Fruit fly (Drosophila melanogaster) whole organism, embryonic: ENCODE measurements around the gene sro.
A peak's percentile ranks its signal among the peaks of the same experiment; 100 is the strongest.

Source experiments
- Adf1 ChIP-seq: fragments of 200-800 bp; sonication (Bioruptor generic); IDR thresholded peaks from 2 replicates; pipeline ENCODE4 v1.3.6; 2022; ENCODE audit warnings: missing biosample characterization, missing genetic modification characterization
- Atf6 ChIP-seq: fragments of 200-800 bp; sonication (Bioruptor generic); IDR thresholded peaks from 2 replicates; pipeline ENCODE4 v1.3.6; 2022; ENCODE audit warnings: missing biosample characterization, missing genetic modification characterization
- CG10274 ChIP-seq: fragments of 200-800 bp; sonication (Bioruptor generic); optimal IDR thresholded peaks from 3 replicates; lab custom pipeline; 2017; ENCODE audit warnings: missing biosample characterization, mild to moderate bottlenecking, missing genetic modification characterization
- CG11085 ChIP-seq: fragments of 200-800 bp; sonication (Bioruptor generic); IDR thresholded peaks from 2 replicates; pipeline ENCODE4 v1.3.6; 2022; ENCODE audit warnings: missing biosample characterization, missing genetic modification characterization
- CG11093 ChIP-seq: fragments of 200-800 bp; sonication (Bioruptor generic); IDR thresholded peaks from 3 replicates; pipeline ENCODE4 v1.3.6; 2022; ENCODE audit warnings: missing biosample characterization, missing genetic modification characterization
- CG11504 ChIP-seq: fragments of 200-800 bp; sonication (Bioruptor generic); optimal IDR thresholded peaks from 3 replicates; lab custom pipeline; 2019; ENCODE audit warnings: missing biosample characterization, mild to moderate bottlenecking, missing genetic modification characterization, moderate library complexity
- CG12219 ChIP-seq: fragments of 200-800 bp; sonication (Bioruptor generic); optimal IDR thresholded peaks from 3 replicates; lab custom pipeline; 2018; ENCODE audit warnings: missing biosample characterization, mild to moderate bottlenecking, missing genetic modification characterization
- CG12769 ChIP-seq: fragments of 200-800 bp; sonication (Bioruptor generic); optimal IDR thresholded peaks from 2 replicates; lab custom pipeline; 2019; ENCODE audit warnings: missing biosample characterization, mild to moderate bottlenecking, missing genetic modification characterization, moderate library complexity
- CG13424 ChIP-seq: fragments of 200-800 bp; sonication (Bioruptor generic); optimal IDR thresholded peaks from 2 replicates; lab custom pipeline; 2019; ENCODE audit warnings: missing biosample characterization, mild to moderate bottlenecking, missing genetic modification characterization, moderate library complexity
- CG1602 ChIP-seq: fragments of 200-800 bp; sonication (Bioruptor generic); optimal IDR thresholded peaks from 3 replicates; lab custom pipeline; 2016; ENCODE audit warnings: missing biosample characterization, missing genetic modification characterization
- CG16779 ChIP-seq: fragments of 200-800 bp; sonication (Bioruptor generic); IDR thresholded peaks from 2 replicates; pipeline ENCODE4 v1.3.6; 2022; ENCODE audit warnings: missing biosample characterization, missing genetic modification characterization
- CG2199 ChIP-seq: fragments of 200-800 bp; sonication (Bioruptor generic); IDR thresholded peaks from 3 replicates; pipeline ENCODE4 v1.3.6; 2022; ENCODE audit warnings: missing biosample characterization, missing genetic modification characterization
- CG31388 ChIP-seq: fragments of 200-800 bp; sonication (Bioruptor generic); optimal IDR thresholded peaks from 2 replicates; lab custom pipeline; 2016; ENCODE audit warnings: missing biosample characterization, missing genetic modification characterization
- CG3163 ChIP-seq: fragments of 200-800 bp; sonication (Bioruptor generic); optimal IDR thresholded peaks from 3 replicates; lab custom pipeline; 2016; ENCODE audit warnings: missing biosample characterization, missing genetic modification characterization
- CG32532 ChIP-seq: fragments of 200-800 bp; sonication (Bioruptor generic); IDR thresholded peaks from 2 replicates; pipeline ENCODE4 v1.3.6; 2022; ENCODE audit warnings: missing biosample characterization, missing genetic modification characterization
- CG34224 ChIP-seq: fragments of 200-800 bp; sonication (Bioruptor generic); IDR thresholded peaks from 3 replicates; pipeline ENCODE4 v1.3.6; 2022; ENCODE audit warnings: missing biosample characterization, missing genetic modification characterization; ENCODE audit not compliant: partially characterized antibody
- CG4360 ChIP-seq: fragments of 200-800 bp; sonication (Bioruptor generic); IDR thresholded peaks from 2 replicates; pipeline ENCODE4 v1.3.6; 2022; ENCODE audit warnings: missing biosample characterization, missing genetic modification characterization
- CG6813 ChIP-seq: fragments of 200-800 bp; sonication (Bioruptor generic); optimal IDR thresholded peaks from 2 replicates; lab custom pipeline; 2017; ENCODE audit warnings: missing biosample characterization, missing genetic modification characterization, mild to moderate bottlenecking, moderate library complexity, missing genetic modification reagents
- CG7271 ChIP-seq: fragments of 200-800 bp; sonication (Bioruptor generic); optimal IDR thresholded peaks from 2 replicates; lab custom pipeline; 2018; ENCODE audit warnings: missing biosample characterization, mild to moderate bottlenecking, missing genetic modification characterization, moderate library complexity
- CG7372 ChIP-seq: fragments of 200-800 bp; sonication (Bioruptor generic); IDR thresholded peaks from 2 replicates; pipeline ENCODE4 v1.3.6; 2022; ENCODE audit warnings: missing biosample characterization, missing genetic modification characterization
- Dref ChIP-seq: fragments of 200-800 bp; sonication (Bioruptor generic); IDR thresholded peaks from 2 replicates; pipeline ENCODE4 v1.3.6; 2022; ENCODE audit warnings: missing biosample characterization, missing genetic modification characterization
- Hr78 ChIP-seq, 2 experiments: fragments of 200-800 bp in 1 of 2; fragments of >200 bp in 1 of 2; sonication (Bioruptor generic) in 1 of 2; optimal IDR thresholded peaks; 2 replicates each; lab custom pipeline; 2017 to 2019; ENCODE audit warnings: missing biosample characterization in 2 of 2, missing genetic modification characterization in 2 of 2, mild to moderate bottlenecking in 1 of 2, moderate library complexity in 1 of 2
- Jarid2 ChIP-seq: fragments of 200-800 bp; sonication (Bioruptor generic); optimal IDR thresholded peaks from 3 replicates; lab custom pipeline; 2017; ENCODE audit warnings: mild to moderate bottlenecking, missing biosample characterization, missing genetic modification reagents, missing genetic modification characterization
- Meics ChIP-seq: fragments of 200-800 bp; sonication (Bioruptor generic); optimal IDR thresholded peaks from 2 replicates; lab custom pipeline; 2017; ENCODE audit warnings: missing biosample characterization, mild to moderate bottlenecking, missing genetic modification characterization
- Myb ChIP-seq: fragments of 200-800 bp; sonication (Bioruptor generic); optimal IDR thresholded peaks from 2 replicates; lab custom pipeline; 2016; ENCODE audit warnings: missing biosample characterization, missing genetic modification characterization
- NK7.1 ChIP-seq: fragments of 200-800 bp; sonication (Bioruptor generic); optimal IDR thresholded peaks from 3 replicates; lab custom pipeline; 2016; ENCODE audit warnings: missing biosample characterization, missing genetic modification characterization
- NfI ChIP-seq: fragments of 200-800 bp; sonication (Bioruptor generic); optimal IDR thresholded peaks from 3 replicates; lab custom pipeline; 2018; ENCODE audit warnings: missing biosample characterization, mild to moderate bottlenecking, missing genetic modification characterization, moderate library complexity
- Ravus ChIP-seq: fragments of 200-800 bp; sonication (Bioruptor generic); IDR thresholded peaks from 2 replicates; pipeline ENCODE4 v1.3.6; 2022; ENCODE audit warnings: missing biosample characterization, missing genetic modification characterization
- Sox100B ChIP-seq: fragments of 200-800 bp; sonication (Bioruptor generic); optimal IDR thresholded peaks from 3 replicates; lab custom pipeline; 2018; ENCODE audit warnings: missing biosample characterization, mild to moderate bottlenecking, missing genetic modification characterization
- Spps ChIP-seq: fragments of 200-800 bp; sonication (Bioruptor generic); optimal IDR thresholded peaks from 2 replicates; lab custom pipeline; 2018; ENCODE audit warnings: missing biosample characterization, mild to moderate bottlenecking, missing genetic modification characterization
- ab ChIP-seq: fragments of 200-800 bp; sonication (Bioruptor generic); optimal IDR thresholded peaks from 2 replicates; lab custom pipeline; 2016; ENCODE audit warnings: missing biosample characterization, missing genetic modification characterization
- ac ChIP-seq: fragments of 200-800 bp; sonication (Bioruptor generic); optimal IDR thresholded peaks from 3 replicates; lab custom pipeline; 2017; ENCODE audit warnings: missing biosample characterization, mild to moderate bottlenecking, missing genetic modification characterization
- chif ChIP-seq, 2 experiments: fragments of 200-800 bp; sonication (Bioruptor generic); optimal IDR thresholded peaks; 3 replicates each; lab custom pipeline; 2016; ENCODE audit warnings: missing biosample characterization in 2 of 2, missing genetic modification characterization in 2 of 2
- en ChIP-seq: fragments of 200-800 bp; sonication (Bioruptor generic); optimal IDR thresholded peaks from 2 replicates; lab custom pipeline; 2016; ENCODE audit warnings: missing biosample characterization, missing genetic modification characterization
- fd96Cb ChIP-seq: fragments of 200-800 bp; sonication (Bioruptor generic); optimal IDR thresholded peaks from 2 replicates; lab custom pipeline; 2018; ENCODE audit warnings: missing biosample characterization, mild to moderate bottlenecking, missing genetic modification characterization, moderate library complexity
- gcm ChIP-seq: fragments of 200-800 bp; sonication (Bioruptor generic); optimal IDR thresholded peaks from 2 replicates; lab custom pipeline; 2019; ENCODE audit warnings: missing biosample characterization, mild to moderate bottlenecking, missing genetic modification characterization, moderate library complexity
- gfzf ChIP-seq: fragments of 200-800 bp; sonication (Bioruptor generic); optimal IDR thresholded peaks from 2 replicates; lab custom pipeline; 2016; ENCODE audit warnings: missing biosample characterization, mild to moderate bottlenecking, missing genetic modification characterization, moderate library complexity
- her ChIP-seq: fragments of 200-800 bp; sonication (Bioruptor generic); optimal IDR thresholded peaks from 2 replicates; lab custom pipeline; 2016; ENCODE audit warnings: missing biosample characterization, missing genetic modification characterization
- hkb ChIP-seq, 2 experiments: fragments of 200-800 bp in 1 of 2; fragments of >200 bp in 1 of 2; sonication (Bioruptor generic) in 1 of 2; IDR thresholded peaks in 1 of 2; optimal IDR thresholded peaks in 1 of 2; 2 replicates each; pipeline versions ENCODE4 v1.3.6 to Lab custom; 2017 to 2022; ENCODE audit warnings: missing biosample characterization in 1 of 2, missing genetic modification characterization in 1 of 2
- insv ChIP-seq, 2 experiments: fragments of 200-800 bp; sonication (Bioruptor generic); optimal IDR thresholded peaks; 3 replicates each; lab custom pipeline; 2016 to 2018; ENCODE audit warnings: missing biosample characterization in 2 of 2, missing genetic modification characterization in 2 of 2
- lov ChIP-seq, 2 experiments: fragments of 200-800 bp in 1 of 2; fragments of >200 bp in 1 of 2; sonication (Bioruptor generic) in 1 of 2; IDR thresholded peaks in 1 of 2; optimal IDR thresholded peaks in 1 of 2; 2 replicates in 1 of 2; 3 replicates in 1 of 2; pipeline versions ENCODE4 v1.3.6 to Lab custom; 2017 to 2022; ENCODE audit warnings: missing biosample characterization in 1 of 2, missing genetic modification characterization in 1 of 2
- oc ChIP-seq: fragments of 200-800 bp; sonication (Bioruptor generic); optimal IDR thresholded peaks from 2 replicates; lab custom pipeline; 2018; ENCODE audit warnings: missing biosample characterization, mild to moderate bottlenecking, missing genetic modification characterization, moderate library complexity
- org-1 ChIP-seq: fragments of 200-800 bp; sonication (Bioruptor generic); optimal IDR thresholded peaks from 2 replicates; lab custom pipeline; 2017; ENCODE audit warnings: missing biosample characterization, missing genetic modification characterization
- pb ChIP-seq: fragments of 200-800 bp; sonication (Bioruptor generic); optimal IDR thresholded peaks from 3 replicates; lab custom pipeline; 2016; ENCODE audit warnings: missing biosample characterization, missing genetic modification characterization
- peb ChIP-seq: fragments of 200-800 bp; sonication (Bioruptor generic); IDR thresholded peaks from 2 replicates; pipeline ENCODE4 v1.3.6; 2022; ENCODE audit warnings: missing biosample characterization, missing genetic modification characterization
- pfk ChIP-seq: fragments of 200-800 bp; sonication (Bioruptor generic); optimal IDR thresholded peaks from 2 replicates; lab custom pipeline; 2018; ENCODE audit warnings: missing biosample characterization, mild to moderate bottlenecking, missing genetic modification characterization, moderate library complexity
- row ChIP-seq: fragments of 200-800 bp; sonication (Bioruptor generic); IDR thresholded peaks from 3 replicates; pipeline ENCODE4 v1.3.6; 2022; ENCODE audit warnings: missing biosample characterization, missing genetic modification characterization
- sob ChIP-seq: fragments of 200-800 bp; sonication (Bioruptor generic); IDR thresholded peaks from 2 replicates; pipeline ENCODE4 v1.3.6; 2022; ENCODE audit warnings: missing biosample characterization, missing genetic modification characterization
- toy ChIP-seq: fragments of 200-800 bp; sonication (Bioruptor generic); IDR thresholded peaks from 2 replicates; pipeline ENCODE4 v1.3.6; 2022; ENCODE audit warnings: missing biosample characterization, missing genetic modification characterization

sro gene

dm6 chr3R:29748591-29749303 is 45.6 kb upstream of the sro start, which contains the start of the genes ATPsyngamma and yata (continued):
- TF ChIP-seq pb (no peak), Sox100B (GFP tag; lab: Kevin White, UChicago) (no peak), CG13424 (tag; lab: Kevin White, UChicago) (peak; percentile 47), CG10274 (no peak), Hr78 (GFP tag; optimal IDR thresholded peaks at IDR 0.05; lab: Kevin White, UChicago) (no peak), lov (optimal IDR thresholded peaks at IDR 0.05; lab: Kevin White, UChicago) (no peak), lov (GFP tag; IDR thresholded peaks at IDR 0.05; lab: Robert Waterston, UW) (no peak), Meics (GFP tag; lab: Kevin White, UChicago) (peak; percentile 65), CG31388 (GFP tag; lab: Kevin White, UChicago) (peak; percentile 4), gfzf (GFP tag; lab: Kevin White, UChicago) (peak; percentile 7), ab (GFP tag; lab: Kevin White, UChicago) (no peak), CG7372 (GFP tag; lab: Robert Waterston, UW) (no peak), Jarid2 (GFP tag; lab: Kevin White, UChicago) (no peak), Adf1 (no peak; the same call in 1 of the 2 replicates), oc (tag; lab: Kevin White, UChicago) (peak; percentile 67), sob (GFP tag; lab: Robert Waterston, UW) (no peak), row (GFP tag; lab: Robert Waterston, UW) (peak; percentile 86), CG32532 (GFP tag; lab: Robert Waterston, UW) (peak; percentile 54; the same call in 1 of the 2 replicates), CG3163 (GFP tag; lab: Kevin White, UChicago) (no peak), Ravus (GFP tag; lab: Robert Waterston, UW) (no peak), CG11093 (GFP tag; lab: Robert Waterston, UW) (no peak), CG7271 (peak; percentile 18), CG1602 (GFP tag; lab: Kevin White, UChicago) (peak; percentile 1), Dref (GFP tag; lab: Robert Waterston, UW) (no peak), fd96Cb (no peak), ac (GFP tag; lab: Kevin White, UChicago) (no peak), her (no peak), NK7.1 (no peak), gcm (GFP tag; lab: Kevin White, UChicago) (no peak), CG16779 (no peak), CG2199 (GFP tag; lab: Robert Waterston, UW) (no peak), hkb (optimal IDR thresholded peaks at IDR 0.05; lab: Kevin White, UChicago) (no peak), hkb (GFP tag; IDR thresholded peaks at IDR 0.05; lab: Robert Waterston, UW) (no peak), CG34224 (GFP tag; lab: Robert Waterston, UW) (peak; percentile 43), en (no peak), chif (GFP tag; optimal IDR thresholded peaks at IDR 0.05; lab: Kevin White, UChicago) (no peak), CG6813 (no peak), CG4360 (GFP tag; lab: Robert Waterston, UW) (no peak), Atf6 (no peak), NfI (GFP tag; lab: Kevin White, UChicago) (peak; percentile 22), toy (no peak), CG11085 (GFP tag; lab: Robert Waterston, UW) (no peak), Myb (no peak), CG12769 (tag; lab: Kevin White, UChicago) (no peak), peb (GFP tag; lab: Robert Waterston, UW) (no peak), CG12219 (GFP tag; lab: Kevin White, UChicago) (no peak), CG11504 (tag; lab: Kevin White, UChicago) (no peak), Spps (tag; lab: Kevin White, UChicago) (no peak), org-1 (GFP tag; lab: Kevin White, UChicago) (no peak), pfk (GFP tag; lab: Kevin White, UChicago) (no peak), insv (GFP tag; optimal IDR thresholded peaks at IDR 0.05; lab: Kevin White, UChicago) (peak in 1 of 2 experiments; percentile 30)
